Worm (Caenorhabditis elegans) whole organism, mixed stage, embryonic: ENCODE measurements around the gene W10G11.19.

Source experiments
- M03D4.4 ChIP-seq: sonication (generic microtip); optimal IDR thresholded peaks from 2 replicates; lab custom pipeline; 2017; ENCODE audit warnings: mild to moderate bottlenecking, missing genetic modification characterization, missing compliant biosample characterization
- bed-3 ChIP-seq: fragments of 200-800 bp; sonication (Bioruptor generic); optimal IDR thresholded peaks from 3 replicates; lab custom pipeline; 2018; ENCODE audit warnings: mild to moderate bottlenecking, missing genetic modification characterization, moderate library complexity, missing compliant biosample characterization
- blmp-1 ChIP-seq: fragments of 150-350 bp; optimal IDR thresholded peaks from 2 replicates; lab custom pipeline; 2014; ENCODE audit warnings: missing biosample characterization, missing genetic modification characterization
- ceh-43 ChIP-seq: fragments of 200-800 bp; sonication (Bioruptor generic); optimal IDR thresholded peaks from 2 replicates; lab custom pipeline; 2018; ENCODE audit warnings: mild to moderate bottlenecking, missing genetic modification characterization, moderate library complexity, missing compliant biosample characterization
- ceh-83 ChIP-seq: fragments of 200-800 bp; sonication (Bioruptor generic); optimal IDR thresholded peaks from 2 replicates; lab custom pipeline; 2018; ENCODE audit warnings: mild to moderate bottlenecking, missing genetic modification characterization, missing compliant biosample characterization
- ces-1 ChIP-seq: fragments of 150-350 bp; optimal IDR thresholded peaks from 2 replicates; lab custom pipeline; 2014; ENCODE audit warnings: missing biosample characterization, missing genetic modification reagents, missing genetic modification characterization
- cnd-1 ChIP-seq: fragments of 200-800 bp; sonication (Bioruptor generic); optimal IDR thresholded peaks from 2 replicates; lab custom pipeline; 2018; ENCODE audit warnings: mild to moderate bottlenecking, missing genetic modification characterization, missing compliant biosample characterization
- drap-1 ChIP-seq: fragments of 200-800 bp; sonication (Bioruptor generic); optimal IDR thresholded peaks from 3 replicates; lab custom pipeline; 2018; ENCODE audit warnings: mild to moderate bottlenecking, missing genetic modification characterization, missing compliant biosample characterization
- elt-1 ChIP-seq: sonication (generic microtip); optimal IDR thresholded peaks from 2 replicates; lab custom pipeline; 2017; ENCODE audit warnings: missing genetic modification characterization, mild to moderate bottlenecking, missing compliant biosample characterization, antibody characterized with exemption, moderate library complexity, borderline replicate concordance; ENCODE audit not compliant: insufficient read depth
- elt-3 ChIP-seq: fragments of 150-350 bp; optimal IDR thresholded peaks from 2 replicates; lab custom pipeline; 2014; ENCODE audit warnings: missing biosample characterization, missing genetic modification characterization
- flh-1 ChIP-seq: fragments of 200-800 bp; sonication (Bioruptor generic); optimal IDR thresholded peaks from 2 replicates; lab custom pipeline; 2018; ENCODE audit warnings: mild to moderate bottlenecking, missing genetic modification characterization, moderate library complexity, missing compliant biosample characterization
- ham-2 ChIP-seq: fragments of 200-800 bp; sonication (Bioruptor generic); optimal IDR thresholded peaks from 2 replicates; lab custom pipeline; 2018; ENCODE audit warnings: mild to moderate bottlenecking, missing genetic modification characterization, missing compliant biosample characterization
- hlh-1 ChIP-seq: fragments of 150-350 bp; optimal IDR thresholded peaks from 2 replicates; lab custom pipeline; 2014; ENCODE audit warnings: missing biosample characterization, missing genetic modification reagents, missing genetic modification characterization
- lin-13 ChIP-seq: fragments of 150-350 bp; optimal IDR thresholded peaks from 2 replicates; lab custom pipeline; 2014; ENCODE audit warnings: missing biosample characterization, missing genetic modification characterization
- lin-32 ChIP-seq: fragments of 200-800 bp; sonication (Bioruptor generic); optimal IDR thresholded peaks from 2 replicates; lab custom pipeline; 2018; ENCODE audit warnings: mild to moderate bottlenecking, missing genetic modification characterization, missing compliant biosample characterization
- lsy-2 ChIP-seq: fragments of 150-350 bp; optimal IDR thresholded peaks from 2 replicates; lab custom pipeline; 2014; ENCODE audit warnings: missing biosample characterization, missing genetic modification characterization
- mab-5 ChIP-seq: fragments of 150-350 bp; optimal IDR thresholded peaks from 2 replicates; lab custom pipeline; 2014; ENCODE audit warnings: missing biosample characterization, missing genetic modification characterization
- mep-1 ChIP-seq: fragments of 150-350 bp; optimal IDR thresholded peaks from 2 replicates; lab custom pipeline; 2017; ENCODE audit warnings: missing biosample characterization, missing genetic modification reagents, missing genetic modification characterization, inconsistent platforms
- mls-2 ChIP-seq: sonication (generic microtip); optimal IDR thresholded peaks from 2 replicates; lab custom pipeline; 2016; ENCODE audit warnings: mild to moderate bottlenecking, missing genetic modification characterization, moderate library complexity, missing compliant biosample characterization
- nhr-12 ChIP-seq: fragments of 150-350 bp; optimal IDR thresholded peaks from 2 replicates; lab custom pipeline; 2014; ENCODE audit warnings: missing biosample characterization, missing genetic modification characterization
- nhr-2 ChIP-seq: fragments of 150-350 bp; optimal IDR thresholded peaks from 2 replicates; lab custom pipeline; 2014; ENCODE audit warnings: missing biosample characterization, missing genetic modification characterization
- nhr-237 ChIP-seq: fragments of 150-350 bp; optimal IDR thresholded peaks from 2 replicates; lab custom pipeline; 2014; ENCODE audit warnings: missing biosample characterization, missing genetic modification characterization
- nhr-76 ChIP-seq: sonication (generic microtip); optimal IDR thresholded peaks from 2 replicates; lab custom pipeline; 2017; ENCODE audit warnings: missing biosample characterization, missing genetic modification characterization
- sem-2 ChIP-seq: fragments of 200-800 bp; sonication (Bioruptor generic); optimal IDR thresholded peaks from 2 replicates; lab custom pipeline; 2018; ENCODE audit warnings: mild to moderate bottlenecking, missing genetic modification characterization, missing compliant biosample characterization
- snpc-4 ChIP-seq: fragments of 150-350 bp; optimal IDR thresholded peaks from 2 replicates; lab custom pipeline; 2014; ENCODE audit warnings: missing biosample characterization, missing genetic modification characterization
- sptf-1 ChIP-seq: sonication (generic microtip); optimal IDR thresholded peaks from 2 replicates; lab custom pipeline; 2017; ENCODE audit warnings: mild to moderate bottlenecking, missing genetic modification characterization, moderate library complexity, missing compliant biosample characterization
- tbx-8 ChIP-seq: fragments of 200-800 bp; sonication (Bioruptor generic); optimal IDR thresholded peaks from 2 replicates; lab custom pipeline; 2018; ENCODE audit warnings: mild to moderate bottlenecking, missing genetic modification characterization, moderate library complexity, missing compliant biosample characterization
- unc-62 ChIP-seq: fragments of 150-350 bp; optimal IDR thresholded peaks from 2 replicates; lab custom pipeline; 2014; ENCODE audit warnings: missing biosample characterization, missing genetic modification reagents, missing genetic modification characterization
- zip-8 ChIP-seq: fragments of 150-350 bp; optimal IDR thresholded peaks from 2 replicates; lab custom pipeline; 2014; ENCODE audit warnings: missing biosample characterization, missing genetic modification characterization
- ztf-11 ChIP-seq: fragments of 150-350 bp; optimal IDR thresholded peaks from 2 replicates; lab custom pipeline; 2014; ENCODE audit warnings: missing biosample characterization, missing genetic modification characterization

Gene W10G11.19

DNA sequence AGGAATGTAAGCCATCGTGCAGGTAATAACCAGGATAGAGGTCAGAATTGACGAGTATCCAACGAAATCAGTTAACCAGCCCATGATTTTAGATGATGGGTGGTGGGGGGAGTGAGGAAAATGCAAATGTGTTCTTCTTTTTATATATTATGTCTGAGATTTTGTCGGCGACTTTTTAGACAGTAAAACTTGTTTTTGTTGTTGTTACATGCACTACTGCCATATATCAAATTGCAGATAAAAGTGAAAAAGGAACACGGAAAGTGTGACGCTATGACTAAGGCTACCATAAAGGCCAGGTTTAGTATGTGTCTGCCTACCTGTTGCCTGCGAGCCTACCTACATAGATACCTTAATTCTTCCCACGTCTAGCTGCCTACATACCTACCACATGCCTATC lies 26.4 kb upstream of the W10G11.19 start, which contains the start of gene col-72:
Gene col-72, minus strand, starts transcription at position 101 of the 400 bp plus-strand sequence.
- TF ChIP-seq sem-2 (GFP tag; lab: Kevin White, UChicago) = no peak
- TF ChIP-seq mep-1 (tag; lab: Kevin White, UChicago) = no peak
- no peak for TF ChIP-seq flh-1
- TF ChIP-seq mls-2 (tag; lab: Kevin White, UChicago) = no peak
- no peak for TF ChIP-seq sptf-1 (tag; lab: Kevin White, UChicago)
- no peak for TF ChIP-seq mab-5 (tag; lab: Kevin White, UChicago)
- no peak for TF ChIP-seq nhr-2 (tag; lab: Kevin White, UChicago)
- TF ChIP-seq, all 35 proteins: peak for 0

ce11 chrII:3527460-3527859 lies 23.0 kb upstream of the W10G11.19 start:
- TF ChIP-seq ceh-83 (GFP tag; lab: Kevin White, UChicago) (no peak), unc-62 (GFP tag; lab: Kevin White, UChicago) (no peak), nhr-2 (tag; lab: Kevin White, UChicago) (no peak), blmp-1 (tag; lab: Kevin White, UChicago) (no peak), zip-8 (no peak), nhr-237 (tag; lab: Kevin White, UChicago) (no peak), nhr-12 (tag; lab: Kevin White, UChicago) (no peak), ham-2 (no peak), lin-13 (tag; lab: Kevin White, UChicago) (no peak), M03D4.4 (tag; lab: Kevin White, UChicago) (no peak), hlh-1 (tag; lab: Kevin White, UChicago) (no peak), elt-3 (tag; lab: Kevin White, UChicago) (no peak), sptf-1 (tag; lab: Kevin White, UChicago) (no peak), drap-1 (no peak), ceh-43 (no peak), mls-2 (tag; lab: Kevin White, UChicago) (no peak), cnd-1 (no peak), flh-1 (no peak), lsy-2 (tag; lab: Kevin White, UChicago) (no peak), ztf-11 (tag; lab: Kevin White, UChicago) (no peak)

ce11 chrII:3528256-3528655 lies 22.2 kb upstream of the W10G11.19 start, which contains the start of gene ncs-6:
TSS of gene ncs-6 (minus strand) at chrII:3528516.
- TF ChIP-seq ztf-11 (tag; lab: Kevin White, UChicago) (no peak), ceh-43 (no peak), zip-8 (no peak), M03D4.4 (tag; lab: Kevin White, UChicago) (no peak), unc-62 (GFP tag; lab: Kevin White, UChicago) (no peak), sem-2 (GFP tag; lab: Kevin White, UChicago) (no peak), lsy-2 (tag; lab: Kevin White, UChicago) (no peak)

DNA sequence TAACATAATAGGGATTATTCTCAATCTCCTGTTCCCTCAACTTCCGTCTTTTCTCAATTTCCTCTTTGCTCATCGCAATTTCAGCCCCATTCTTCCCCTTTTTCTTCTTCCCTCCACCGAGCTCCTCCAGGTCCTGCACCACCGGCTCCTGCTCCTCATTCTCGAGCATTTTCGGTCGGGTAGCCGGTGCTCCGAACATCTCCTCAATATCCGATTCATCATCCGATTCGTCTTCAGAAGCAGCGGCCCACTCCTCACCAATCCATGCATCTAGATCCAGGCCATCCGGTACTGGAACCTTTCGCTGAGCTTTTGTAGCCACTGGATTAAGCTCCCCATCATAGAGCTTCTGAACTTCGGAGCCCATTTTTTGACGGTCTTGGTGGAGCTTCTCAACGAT lies 10.3 kb upstream of the W10G11.19 start:
- no peak for TF ChIP-seq hlh-1 (tag; lab: Kevin White, UChicago)

- TF ChIP-seq ceh-83 (GFP tag; lab: Kevin White, UChicago) = no peak
- TF ChIP-seq nhr-76 (tag; lab: Kevin White, UChicago) = no peak
- TF ChIP-seq sem-2 (GFP tag; lab: Kevin White, UChicago) = no peak
- TF ChIP-seq cnd-1 = no peak
- TF ChIP-seq snpc-4 (tag; lab: Kevin White, UChicago) = no peak
- TF ChIP-seq elt-3 (tag; lab: Kevin White, UChicago) = no peak
- TF ChIP-seq nhr-12 (tag; lab: Kevin White, UChicago) = no peak
- TF ChIP-seq mls-2 (tag; lab: Kevin White, UChicago) = no peak
- no peak for TF ChIP-seq nhr-237 (tag; lab: Kevin White, UChicago)
- no peak for TF ChIP-seq flh-1
- no peak for TF ChIP-seq bed-3 (GFP tag; lab: Kevin White, UChicago)
- no peak for TF ChIP-seq drap-1
- no peak for TF ChIP-seq elt-1 (tag; lab: Kevin White, UChicago)
- TF ChIP-seq sptf-1 (tag; lab: Kevin White, UChicago) = no peak
- TF ChIP-seq nhr-2 (tag; lab: Kevin White, UChicago) = no peak
- no peak for TF ChIP-seq tbx-8 (GFP tag; lab: Kevin White, UChicago)
- TF ChIP-seq mab-5 (tag; lab: Kevin White, UChicago) = no peak
- no peak for TF ChIP-seq ces-1 (GFP tag; lab: Kevin White, UChicago)
- TF ChIP-seq lin-32 (GFP tag; lab: Kevin White, UChicago) = no peak
- TF ChIP-seq ztf-11 (tag; lab: Kevin White, UChicago) = no peak
- TF ChIP-seq, all 35 proteins: peak for 0
These were observed 4.0 kb upstream of the W10G11.19 start, which contains the start of gene apd-3 for ce11 chrII:3546381-3546931. TSS of gene apd-3 (minus strand) at chrII:3546431.
